Worm (Caenorhabditis elegans) whole organism, late embryonic: ENCODE results near the gene vha-12.

Source experiments
- K09A11.1 ChIP-seq: sonication (generic microtip); optimal IDR thresholded peaks from 2 replicates; lab custom pipeline; 2017; ENCODE audit warnings: antibody characterized with exemption, mild to moderate bottlenecking, missing genetic modification characterization, missing compliant biosample characterization; ENCODE audit not compliant: insufficient read depth
- Y22D7AL.16 ChIP-seq: sonication (generic microtip); optimal IDR thresholded peaks from 2 replicates; lab custom pipeline; 2016; ENCODE audit warnings: missing genetic modification characterization, missing compliant biosample characterization
- ama-1 ChIP-seq: fragments of 150-350 bp; optimal IDR thresholded peaks from 2 replicates; lab custom pipeline; 2014
- elt-2 ChIP-seq: sonication (generic microtip); optimal IDR thresholded peaks from 2 replicates; lab custom pipeline; 2016; ENCODE audit warnings: missing genetic modification reagents, missing genetic modification characterization, missing compliant biosample characterization
- fkh-10 ChIP-seq: fragments of 150-350 bp; optimal IDR thresholded peaks from 2 replicates; lab custom pipeline; 2014; ENCODE audit warnings: missing biosample characterization, missing genetic modification reagents, missing genetic modification characterization
- fkh-6 ChIP-seq: sonication (generic microtip); optimal IDR thresholded peaks from 2 replicates; lab custom pipeline; 2016; ENCODE audit warnings: missing genetic modification characterization, missing compliant biosample characterization
- hlh-8 ChIP-seq: sonication (generic microtip); optimal IDR thresholded peaks from 2 replicates; lab custom pipeline; 2016; ENCODE audit warnings: missing genotype, missing genetic modification characterization, missing compliant biosample characterization
- lim-6 ChIP-seq: sonication (generic microtip); optimal IDR thresholded peaks from 2 replicates; lab custom pipeline; 2016; ENCODE audit warnings: missing genetic modification characterization, missing compliant biosample characterization
- nhr-232 ChIP-seq: sonication (generic microtip); optimal IDR thresholded peaks from 2 replicates; lab custom pipeline; 2016; ENCODE audit warnings: missing genetic modification characterization, missing compliant biosample characterization
- pax-1 ChIP-seq: fragments of 150-350 bp; optimal IDR thresholded peaks from 2 replicates; lab custom pipeline; 2014; ENCODE audit warnings: missing biosample characterization, missing genetic modification characterization
- pha-4 ChIP-seq: fragments of 150-350 bp; optimal IDR thresholded peaks from 2 replicates; lab custom pipeline; 2018; ENCODE audit warnings: missing biosample characterization, missing genetic modification reagents, missing genetic modification characterization
- pqm-1 ChIP-seq: sonication (generic microtip); optimal IDR thresholded peaks from 2 replicates; lab custom pipeline; 2016; ENCODE audit warnings: missing genetic modification characterization, missing compliant biosample characterization
- sox-4 ChIP-seq: sonication (generic microtip); optimal IDR thresholded peaks from 2 replicates; lab custom pipeline; 2017; ENCODE audit warnings: mild to moderate bottlenecking, missing genetic modification characterization, inconsistent platforms, missing compliant biosample characterization

ce11 chrX:4192235-4192634, 1.3 kb downstream of the vha-12 start:
- TF ChIP-seq pha-4 (tag; lab: Kevin White, UChicago) (no peak), K09A11.1 (tag; lab: Kevin White, UChicago) (no peak), pax-1 (tag; lab: Kevin White, UChicago) (no peak), sox-4 (tag; lab: Kevin White, UChicago) (no peak), fkh-10 (GFP tag; lab: Kevin White, UChicago) (no peak), fkh-6 (no peak), Y22D7AL.16 (tag; lab: Kevin White, UChicago) (no peak), pqm-1 (tag; lab: Kevin White, UChicago) (no peak), ama-1 (lab: Kevin White, UChicago) (no peak), hlh-8 (tag; lab: Kevin White, UChicago) (no peak), nhr-232 (no peak), elt-2 (no peak), lim-6 (tag; lab: Kevin White, UChicago) (no peak)
